Fruit fly (Drosophila melanogaster) whole organism, embryonic: ENCODE measurements around the gene ebo.

Source experiments
- ATbp ChIP-seq: fragments of 200-800 bp; sonication (Bioruptor generic); optimal IDR thresholded peaks from 2 replicates; lab custom pipeline; 2017; ENCODE audit warnings: missing biosample characterization, mild to moderate bottlenecking, missing genetic modification characterization, missing genetic modification reagents
- Asciz ChIP-seq: fragments of 200-800 bp; sonication (Bioruptor generic); optimal IDR thresholded peaks from 2 replicates; lab custom pipeline; 2017; ENCODE audit warnings: missing biosample characterization, mild to moderate bottlenecking, missing genetic modification characterization, missing genetic modification reagents
- B-H1 ChIP-seq: fragments of 200-800 bp; sonication (Bioruptor generic); IDR thresholded peaks from 3 replicates; pipeline ENCODE4 v1.3.6; 2022; ENCODE audit warnings: missing biosample characterization, missing genetic modification characterization
- CG10267 ChIP-seq: fragments of 200-800 bp; sonication (Bioruptor generic); optimal IDR thresholded peaks from 2 replicates; lab custom pipeline; 2018; ENCODE audit warnings: missing biosample characterization, mild to moderate bottlenecking, missing genetic modification characterization, moderate library complexity
- CG10366 ChIP-seq: fragments of 200-800 bp; sonication (Bioruptor generic); IDR thresholded peaks from 2 replicates; pipeline ENCODE4 v1.3.6; 2022; ENCODE audit warnings: missing biosample characterization, missing genetic modification characterization
- CG11456 ChIP-seq: fragments of 200-800 bp; sonication (Bioruptor generic); IDR thresholded peaks from 3 replicates; pipeline ENCODE4 v1.3.6; 2022; ENCODE audit warnings: missing biosample characterization, missing genetic modification characterization
- CG14667 ChIP-seq: fragments of 200-800 bp; sonication (Bioruptor generic); IDR thresholded peaks from 2 replicates; pipeline ENCODE4 v1.3.6; 2022; ENCODE audit warnings: missing biosample characterization, missing genetic modification characterization
- CG1647 ChIP-seq: fragments of 200-800 bp; sonication (Bioruptor generic); optimal IDR thresholded peaks from 3 replicates; lab custom pipeline; 2016; ENCODE audit warnings: missing biosample characterization, missing genetic modification characterization
- CG18764 ChIP-seq: fragments of 200-800 bp; sonication (Bioruptor generic); optimal IDR thresholded peaks from 3 replicates; lab custom pipeline; 2016; ENCODE audit warnings: missing biosample characterization, missing genetic modification characterization
- CG30431 ChIP-seq: fragments of 200-800 bp; sonication (Bioruptor generic); optimal IDR thresholded peaks from 2 replicates; lab custom pipeline; 2017; ENCODE audit warnings: missing biosample characterization, missing genetic modification characterization
- CG32767 ChIP-seq: fragments of 200-800 bp; sonication (Bioruptor generic); IDR thresholded peaks from 2 replicates; pipeline ENCODE4 v1.3.6; 2022; ENCODE audit warnings: missing biosample characterization, missing genetic modification characterization
- CG3281 ChIP-seq: fragments of 200-800 bp; sonication (Bioruptor generic); optimal IDR thresholded peaks from 3 replicates; lab custom pipeline; 2017; ENCODE audit warnings: missing biosample characterization, mild to moderate bottlenecking, missing genetic modification characterization
- CG34376 ChIP-seq: fragments of 200-800 bp; sonication (Bioruptor generic); optimal IDR thresholded peaks from 2 replicates; lab custom pipeline; 2018; ENCODE audit warnings: missing biosample characterization, mild to moderate bottlenecking, missing genetic modification characterization
- CG34422 ChIP-seq: fragments of 200-800 bp; sonication (Bioruptor generic); IDR thresholded peaks from 3 replicates; pipeline ENCODE4 v1.3.6; 2022; ENCODE audit warnings: missing biosample characterization, missing genetic modification characterization
- CG5245 ChIP-seq: fragments of 200-800 bp; sonication (Bioruptor generic); optimal IDR thresholded peaks from 3 replicates; lab custom pipeline; 2016; ENCODE audit warnings: missing biosample characterization, missing genetic modification characterization
- CG5953 ChIP-seq: fragments of 200-800 bp; sonication (Bioruptor generic); IDR thresholded peaks from 2 replicates; pipeline ENCODE4 v1.3.6; 2022; ENCODE audit warnings: missing biosample characterization, missing genetic modification characterization
- CG8089 ChIP-seq: fragments of 200-800 bp; sonication (Bioruptor generic); optimal IDR thresholded peaks from 3 replicates; lab custom pipeline; 2016; ENCODE audit warnings: missing biosample characterization, missing genetic modification characterization
- CG8359 ChIP-seq: fragments of 200-800 bp; sonication (Bioruptor generic); optimal IDR thresholded peaks from 2 replicates; lab custom pipeline; 2017; ENCODE audit warnings: missing biosample characterization, mild to moderate bottlenecking, missing genetic modification characterization, borderline replicate concordance
- CG9932 ChIP-seq: fragments of 200-800 bp; sonication (Bioruptor generic); IDR thresholded peaks from 2 replicates; pipeline ENCODE4 v1.3.6; 2022; ENCODE audit warnings: missing biosample characterization, missing genetic modification characterization
- CkIIα-i1 ChIP-seq: fragments of 200-800 bp; sonication (Bioruptor generic); IDR thresholded peaks from 2 replicates; pipeline ENCODE4 v1.3.6; 2022; ENCODE audit warnings: missing biosample characterization, missing genetic modification characterization
- Doc2 ChIP-seq: fragments of 200-800 bp; sonication (Bioruptor generic); IDR thresholded peaks from 2 replicates; pipeline ENCODE4 v1.3.6; 2022; ENCODE audit warnings: missing biosample characterization, missing genetic modification characterization
- ERR ChIP-seq: fragments of 200-800 bp; sonication (Bioruptor generic); optimal IDR thresholded peaks from 2 replicates; lab custom pipeline; 2016; ENCODE audit warnings: missing biosample characterization, missing genetic modification characterization
- Ets97D ChIP-seq: fragments of 200-800 bp; sonication (Bioruptor generic); optimal IDR thresholded peaks from 3 replicates; lab custom pipeline; 2016; ENCODE audit warnings: missing biosample characterization, missing genetic modification characterization
- GATAe ChIP-seq: fragments of 200-800 bp; sonication (Bioruptor generic); conservative IDR thresholded peaks from 2 replicates; pipeline ENCODE4 v1.3.6; 2022; ENCODE audit warnings: missing biosample characterization, missing genetic modification characterization
- NC2α ChIP-seq: fragments of 200-800 bp; sonication (Bioruptor generic); optimal IDR thresholded peaks from 2 replicates; lab custom pipeline; 2016; ENCODE audit warnings: missing biosample characterization, missing genetic modification characterization
- Opbp ChIP-seq: fragments of 200-800 bp; sonication (Bioruptor generic); IDR thresholded peaks from 3 replicates; pipeline ENCODE4 v1.3.6; 2022; ENCODE audit warnings: missing biosample characterization, missing genetic modification characterization; ENCODE audit not compliant: partially characterized antibody
- Poxn ChIP-seq: fragments of 200-800 bp; sonication (Bioruptor generic); IDR thresholded peaks from 2 replicates; pipeline ENCODE4 v1.3.6; 2022; ENCODE audit warnings: missing biosample characterization, missing genetic modification characterization
- Scr ChIP-seq: fragments of 200-800 bp; sonication (Bioruptor generic); IDR thresholded peaks from 2 replicates; pipeline ENCODE4 v1.3.6; 2022; ENCODE audit warnings: missing biosample characterization, missing genetic modification characterization; ENCODE audit not compliant: partially characterized antibody
- Vsx1 ChIP-seq: fragments of 200-800 bp; sonication (Bioruptor generic); optimal IDR thresholded peaks from 2 replicates; lab custom pipeline; 2017; ENCODE audit warnings: missing biosample characterization, mild to moderate bottlenecking, missing genetic modification characterization, missing genetic modification reagents
- Xbp1 ChIP-seq: fragments of 200-800 bp; sonication (Bioruptor generic); optimal IDR thresholded peaks from 3 replicates; lab custom pipeline; 2016; ENCODE audit warnings: missing biosample characterization, mild to moderate bottlenecking, missing genetic modification characterization
- amos ChIP-seq: fragments of 200-800 bp; sonication (Bioruptor generic); IDR thresholded peaks from 2 replicates; pipeline ENCODE4 v1.3.6; 2022; ENCODE audit warnings: missing biosample characterization, missing genetic modification characterization; ENCODE audit not compliant: partially characterized antibody
- bbx ChIP-seq: fragments of 200-800 bp; sonication (Bioruptor generic); IDR thresholded peaks from 2 replicates; pipeline ENCODE4 v1.3.6; 2022; ENCODE audit warnings: missing biosample characterization, missing genetic modification characterization; ENCODE audit not compliant: partially characterized antibody
- br ChIP-seq: fragments of >200 bp; optimal IDR thresholded peaks from 2 replicates; lab custom pipeline; 2017
- bsh ChIP-seq, 2 experiments: fragments of 200-800 bp; sonication (Bioruptor generic); optimal IDR thresholded peaks; 2 replicates each; lab custom pipeline; 2017 to 2018; ENCODE audit warnings: mild to moderate bottlenecking in 2 of 2, missing biosample characterization in 2 of 2, missing genetic modification characterization in 2 of 2, moderate library complexity in 1 of 2
- crc ChIP-seq: fragments of 200-800 bp; sonication (Bioruptor generic); optimal IDR thresholded peaks from 2 replicates; lab custom pipeline; 2016; ENCODE audit warnings: missing biosample characterization, missing genetic modification characterization
- dati ChIP-seq: fragments of 200-800 bp; sonication (Bioruptor generic); IDR thresholded peaks from 2 replicates; pipeline ENCODE4 v1.3.6; 2022; ENCODE audit warnings: missing biosample characterization, missing genetic modification characterization
- emc ChIP-seq: fragments of 200-800 bp; sonication (Bioruptor generic); optimal IDR thresholded peaks from 2 replicates; lab custom pipeline; 2016; ENCODE audit warnings: missing biosample characterization, missing genetic modification characterization
- hbn ChIP-seq: fragments of 200-800 bp; sonication (Bioruptor generic); IDR thresholded peaks from 2 replicates; pipeline ENCODE4 v1.3.6; 2022; ENCODE audit warnings: missing biosample characterization, missing genetic modification characterization; ENCODE audit not compliant: partially characterized antibody
- her ChIP-seq: fragments of 200-800 bp; sonication (Bioruptor generic); optimal IDR thresholded peaks from 2 replicates; lab custom pipeline; 2016; ENCODE audit warnings: missing biosample characterization, missing genetic modification characterization
- kni ChIP-seq: fragments of 200-800 bp; sonication (Bioruptor generic); optimal IDR thresholded peaks from 3 replicates; lab custom pipeline; 2017; ENCODE audit warnings: mild to moderate bottlenecking, missing biosample characterization, missing genetic modification reagents, missing genetic modification characterization
- knrl ChIP-seq: fragments of 200-800 bp; sonication (Bioruptor generic); IDR thresholded peaks from 3 replicates; pipeline ENCODE4 v1.3.6; 2022; ENCODE audit warnings: missing biosample characterization, missing genetic modification characterization; ENCODE audit not compliant: partially characterized antibody
- lov ChIP-seq, 2 experiments: fragments of 200-800 bp in 1 of 2; fragments of >200 bp in 1 of 2; sonication (Bioruptor generic) in 1 of 2; IDR thresholded peaks in 1 of 2; optimal IDR thresholded peaks in 1 of 2; 2 replicates in 1 of 2; 3 replicates in 1 of 2; pipeline versions ENCODE4 v1.3.6 to Lab custom; 2017 to 2022; ENCODE audit warnings: missing biosample characterization in 1 of 2, missing genetic modification characterization in 1 of 2
- pho ChIP-seq: fragments of 200-800 bp; sonication (Bioruptor generic); optimal IDR thresholded peaks from 2 replicates; lab custom pipeline; 2016; ENCODE audit warnings: missing biosample characterization, missing genetic modification characterization
- pros ChIP-seq: fragments of 200-800 bp; sonication (Bioruptor generic); optimal IDR thresholded peaks from 3 replicates; lab custom pipeline; 2019; ENCODE audit warnings: missing biosample characterization, mild to moderate bottlenecking, missing genetic modification characterization, moderate library complexity
- run ChIP-seq: fragments of 200-800 bp; sonication (Bioruptor generic); optimal IDR thresholded peaks from 3 replicates; lab custom pipeline; 2018; ENCODE audit warnings: missing biosample characterization, mild to moderate bottlenecking, missing genetic modification characterization
- shn ChIP-seq: fragments of 200-800 bp; sonication (Bioruptor generic); optimal IDR thresholded peaks from 3 replicates; lab custom pipeline; 2016; ENCODE audit warnings: missing biosample characterization, missing genetic modification characterization
- stwl ChIP-seq: fragments of 200-800 bp; sonication (Bioruptor generic); optimal IDR thresholded peaks from 3 replicates; lab custom pipeline; 2018; ENCODE audit warnings: missing biosample characterization, mild to moderate bottlenecking, missing genetic modification characterization, moderate library complexity
- sug ChIP-seq: fragments of 200-800 bp; optimal IDR thresholded peaks from 2 replicates; lab custom pipeline; 2019; ENCODE audit warnings: missing biosample characterization, mild to moderate bottlenecking, missing genetic modification characterization, moderate library complexity
- trem ChIP-seq: fragments of 200-800 bp; optimal IDR thresholded peaks from 3 replicates; lab custom pipeline; 2019; ENCODE audit warnings: missing biosample characterization, mild to moderate bottlenecking, missing genetic modification characterization, moderate library complexity
- unc-4 ChIP-seq: fragments of 200-800 bp; sonication (Bioruptor generic); IDR thresholded peaks from 2 replicates; pipeline ENCODE4 v1.3.6; 2022; ENCODE audit warnings: missing biosample characterization, missing genetic modification characterization; ENCODE audit not compliant: partially characterized antibody
- zfh1 ChIP-seq: fragments of 200-800 bp; sonication (Bioruptor generic); IDR thresholded peaks from 3 replicates; pipeline ENCODE4 v1.3.6; 2022; ENCODE audit warnings: missing biosample characterization, missing genetic modification characterization

Gene ebo

dm6 chrX:496326-496725 is 19.9 kb upstream of the ebo start, which contains the start of gene svr (continued):
- TF ChIP-seq CG10267 (peak; percentile 37), CG34376 (GFP tag; lab: Kevin White, UChicago) (peak; percentile 9), bbx (GFP tag; lab: Robert Waterston, UW) (peak; percentile 58), CG8089 (no peak), CG9932 (GFP tag; lab: Robert Waterston, UW) (no peak), CkIIα-i1 (GFP tag; lab: Robert Waterston, UW) (no peak), CG10366 (GFP tag; lab: Robert Waterston, UW) (no peak), Ets97D (GFP tag; lab: Kevin White, UChicago) (peak; percentile 45), amos (GFP tag; lab: Robert Waterston, UW) (peak; percentile 48; the same call in 1 of the 2 replicates), CG5245 (GFP tag; lab: Kevin White, UChicago) (no peak), kni (GFP tag; lab: Kevin White, UChicago) (no peak), trem (tag; lab: Kevin White, UChicago) (peak; percentile 45), knrl (GFP tag; lab: Robert Waterston, UW) (0 out of 3 replicates have a peak, but pooled peaks have one; percentile 27), GATAe (GFP tag; lab: Robert Waterston, UW) (no peak), stwl (peak; percentile 18), lov (optimal IDR thresholded peaks at IDR 0.05; lab: Kevin White, UChicago) (no peak), lov (GFP tag; IDR thresholded peaks at IDR 0.05; lab: Robert Waterston, UW) (no peak), Poxn (GFP tag; lab: Robert Waterston, UW) (no peak), B-H1 (GFP tag; lab: Robert Waterston, UW) (no peak), ERR (GFP tag; lab: Kevin White, UChicago) (no peak), CG14667 (no peak), hbn (GFP tag; lab: Robert Waterston, UW) (no peak), br (no peak), unc-4 (GFP tag; lab: Robert Waterston, UW) (no peak), CG11456 (no peak), run (tag; lab: Kevin White, UChicago) (no peak), CG8359 (GFP tag; lab: Kevin White, UChicago) (no peak), Scr (GFP tag; lab: Robert Waterston, UW) (peak; percentile 39), ATbp (no peak), CG1647 (GFP tag; lab: Kevin White, UChicago) (no peak), CG3281 (GFP tag; lab: Kevin White, UChicago) (no peak), sug (peak; percentile 18), CG30431 (no peak), Vsx1 (GFP tag; lab: Kevin White, UChicago) (no peak), bsh (GFP tag; optimal IDR thresholded peaks at IDR 0.05; lab: Kevin White, UChicago) (no peak), Xbp1 (GFP tag; lab: Kevin White, UChicago) (no peak), her (no peak), Doc2 (GFP tag; lab: Robert Waterston, UW) (no peak), CG34422 (GFP tag; lab: Robert Waterston, UW) (no peak), emc (no peak), shn (GFP tag; lab: Kevin White, UChicago) (no peak), dati (GFP tag; lab: Robert Waterston, UW) (no peak), CG32767 (GFP tag; lab: Robert Waterston, UW) (no peak), Opbp (GFP tag; lab: Robert Waterston, UW) (0 out of 3 replicates have a peak, but pooled peaks have one; percentile 26), Asciz (GFP tag; lab: Kevin White, UChicago) (no peak), crc (no peak), pho (GFP tag; lab: Kevin White, UChicago) (no peak), CG5953 (GFP tag; lab: Robert Waterston, UW) (no peak), pros (GFP tag; lab: Kevin White, UChicago) (no peak), zfh1 (GFP tag; lab: Robert Waterston, UW) (no peak), NC2α (GFP tag; lab: Kevin White, UChicago) (no peak), CG18764 (GFP tag; lab: Kevin White, UChicago) (no peak)
